Worm (Caenorhabditis elegans): ENCODE measurements around the gene F18E3.10.

DNA sequence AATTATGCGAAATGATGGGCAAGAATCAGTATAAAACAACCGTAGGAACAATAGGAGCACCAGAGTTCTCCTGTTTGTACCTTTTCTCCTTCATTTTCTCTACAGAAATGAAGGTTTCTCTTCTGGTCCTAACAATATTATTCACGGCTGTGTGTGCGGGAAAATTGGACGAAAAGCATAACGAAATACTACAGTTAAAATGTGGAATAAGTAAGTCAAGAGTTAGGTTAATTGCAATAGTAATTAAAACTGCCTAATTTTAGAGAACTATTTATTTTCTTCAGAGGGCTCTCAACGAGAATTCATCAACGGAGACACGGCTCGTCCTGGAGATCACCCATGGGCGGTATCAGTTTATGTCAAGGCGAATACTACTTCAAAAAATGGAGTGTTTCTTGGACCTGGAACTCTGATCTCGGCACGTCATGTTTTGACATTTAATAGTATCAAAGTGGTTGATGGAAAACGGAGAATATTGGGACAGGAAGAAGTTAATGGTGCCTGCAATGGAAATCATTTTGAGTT lies 25.1 kb upstream of the F18E3.10 start, which contains the start of gene try-12:
- TF ChIP-seq tbx-11 (GFP tag; IDR thresholded peaks at IDR 0.05) (no peak), ama-1 (optimal IDR thresholded peaks at IDR 0.05) (no peak), hmg-4 (GFP tag; optimal IDR thresholded peaks at IDR 0.05) (no peak), flt-1 (GFP tag; IDR thresholded peaks at IDR 0.05) (no peak), ceh-13 (GFP tag; optimal IDR thresholded peaks at IDR 0.05) (no peak), hmbx-1 (tag; optimal IDR thresholded peaks at IDR 0.05) (no peak), ceh-36 (tag; optimal IDR thresholded peaks at IDR 0.05) (no peak), hnd-1 (tag; optimal IDR thresholded peaks at IDR 0.05) (no peak), aly-1 (tag; optimal IDR thresholded peaks at IDR 0.05) (no peak), tbx-37 (GFP tag; conservative IDR thresholded peaks at IDR 0.05) (no peak)

Data from whole organism, early embryonic.